Worm (Caenorhabditis elegans) whole organism, late embryonic: ENCODE measurements around the gene cdr-4.

Source experiments
- hlh-30 ChIP-seq: sonication (generic microtip); optimal IDR thresholded peaks from 2 replicates; lab custom pipeline; 2017; ENCODE audit warnings: antibody characterized with exemption, missing genetic modification characterization, missing compliant biosample characterization; ENCODE audit not compliant: insufficient read depth
- nhr-232 ChIP-seq: sonication (generic microtip); optimal IDR thresholded peaks from 2 replicates; lab custom pipeline; 2016; ENCODE audit warnings: missing genetic modification characterization, missing compliant biosample characterization
- pha-4 ChIP-seq: fragments of 150-350 bp; optimal IDR thresholded peaks from 2 replicates; lab custom pipeline; 2018; ENCODE audit warnings: missing biosample characterization, missing genetic modification reagents, missing genetic modification characterization
- sdc-2 ChIP-seq: sonication (generic microtip); optimal IDR thresholded peaks from 2 replicates; lab custom pipeline; 2016; ENCODE audit warnings: missing genotype, missing genetic modification characterization, missing compliant biosample characterization

- TF ChIP-seq pha-4 (tag; lab: Kevin White, UChicago) (no peak), hlh-30 (tag; lab: Kevin White, UChicago) (no peak), sdc-2 (no peak), nhr-232 (no peak)
Measured at ce11 chrV:12408996-12409395, 571 bp upstream of the cdr-4 start.
